Fruit fly (Drosophila melanogaster) whole organism, embryonic: ENCODE data around the gene CG12056.

Experiments
- Aef1 ChIP-seq: fragments of 200-800 bp; sonication (Bioruptor generic); IDR thresholded peaks from 3 replicates; pipeline ENCODE4 v1.3.6; 2022; ENCODE audit warnings: missing biosample characterization, missing genetic modification characterization
- Atf6 ChIP-seq: fragments of 200-800 bp; sonication (Bioruptor generic); IDR thresholded peaks from 2 replicates; pipeline ENCODE4 v1.3.6; 2022; ENCODE audit warnings: missing biosample characterization, missing genetic modification characterization
- CG10431 ChIP-seq: fragments of 200-800 bp; sonication (Bioruptor generic); optimal IDR thresholded peaks from 3 replicates; lab custom pipeline; 2018; ENCODE audit warnings: missing biosample characterization, mild to moderate bottlenecking, missing genetic modification characterization
- CG10654 ChIP-seq: fragments of 200-800 bp; sonication (Bioruptor generic); optimal IDR thresholded peaks from 2 replicates; lab custom pipeline; 2016; ENCODE audit warnings: missing biosample characterization, missing genetic modification characterization
- CG11560 ChIP-seq: fragments of 200-800 bp; sonication (Bioruptor generic); IDR thresholded peaks from 3 replicates; pipeline ENCODE4 v1.3.6; 2022; ENCODE audit warnings: missing biosample characterization, missing genetic modification characterization
- CG11695 ChIP-seq: fragments of 200-800 bp; sonication (Bioruptor generic); IDR thresholded peaks from 3 replicates; pipeline ENCODE4 v1.3.6; 2022; ENCODE audit warnings: missing biosample characterization, missing genetic modification characterization
- CG11696 ChIP-seq: fragments of 200-800 bp; sonication (Bioruptor generic); IDR thresholded peaks from 2 replicates; pipeline ENCODE4 v1.3.6; 2022; ENCODE audit warnings: missing biosample characterization, missing genetic modification characterization
- CG12236 ChIP-seq: fragments of 200-800 bp; sonication (Bioruptor generic); optimal IDR thresholded peaks from 2 replicates; lab custom pipeline; 2016; ENCODE audit warnings: missing biosample characterization, missing genetic modification characterization
- CG12391 ChIP-seq: fragments of 200-800 bp; sonication (Bioruptor generic); optimal IDR thresholded peaks from 3 replicates; lab custom pipeline; 2018; ENCODE audit warnings: missing biosample characterization, mild to moderate bottlenecking, missing genetic modification characterization, moderate library complexity
- CG12659 ChIP-seq: fragments of 200-800 bp; sonication (Bioruptor generic); optimal IDR thresholded peaks from 3 replicates; lab custom pipeline; 2017; ENCODE audit warnings: mild to moderate bottlenecking, missing biosample characterization, missing genetic modification reagents, missing genetic modification characterization
- CG12942 ChIP-seq: fragments of 200-800 bp; sonication (Bioruptor generic); optimal IDR thresholded peaks from 3 replicates; lab custom pipeline; 2016; ENCODE audit warnings: missing biosample characterization, missing genetic modification characterization
- CG13296 ChIP-seq: fragments of 200-800 bp; sonication (Bioruptor generic); optimal IDR thresholded peaks from 3 replicates; lab custom pipeline; 2018; ENCODE audit warnings: missing biosample characterization, mild to moderate bottlenecking, missing genetic modification characterization
- CG14014 ChIP-seq: fragments of 200-800 bp; sonication (Bioruptor generic); IDR thresholded peaks from 2 replicates; pipeline ENCODE4 v1.3.6; 2022; ENCODE audit warnings: missing biosample characterization, missing genetic modification characterization
- CG14667 ChIP-seq: fragments of 200-800 bp; sonication (Bioruptor generic); IDR thresholded peaks from 2 replicates; pipeline ENCODE4 v1.3.6; 2022; ENCODE audit warnings: missing biosample characterization, missing genetic modification characterization
- CG14965 ChIP-seq: fragments of 200-800 bp; sonication (Bioruptor generic); optimal IDR thresholded peaks from 2 replicates; lab custom pipeline; 2016; ENCODE audit warnings: missing biosample characterization, missing genetic modification characterization, borderline replicate concordance
- CG15269 ChIP-seq: fragments of 200-800 bp; sonication (Bioruptor generic); optimal IDR thresholded peaks from 2 replicates; lab custom pipeline; 2018; ENCODE audit warnings: missing biosample characterization, mild to moderate bottlenecking, missing genetic modification characterization, moderate library complexity
- CG1602 ChIP-seq: fragments of 200-800 bp; sonication (Bioruptor generic); optimal IDR thresholded peaks from 3 replicates; lab custom pipeline; 2016; ENCODE audit warnings: missing biosample characterization, missing genetic modification characterization
- CG16779 ChIP-seq: fragments of 200-800 bp; sonication (Bioruptor generic); IDR thresholded peaks from 2 replicates; pipeline ENCODE4 v1.3.6; 2022; ENCODE audit warnings: missing biosample characterization, missing genetic modification characterization
- CG16863 ChIP-seq: fragments of 200-800 bp; sonication (Bioruptor generic); optimal IDR thresholded peaks from 3 replicates; lab custom pipeline; 2016; ENCODE audit warnings: missing biosample characterization, missing genetic modification characterization
- CG1832 ChIP-seq: fragments of 200-800 bp; sonication (Bioruptor generic); optimal IDR thresholded peaks from 2 replicates; lab custom pipeline; 2017; ENCODE audit warnings: missing biosample characterization, mild to moderate bottlenecking, missing genetic modification characterization, inconsistent platforms
- CG2116 ChIP-seq: fragments of 200-800 bp; sonication (Bioruptor generic); optimal IDR thresholded peaks from 3 replicates; lab custom pipeline; 2018; ENCODE audit warnings: missing biosample characterization, mild to moderate bottlenecking, missing genetic modification characterization
- CG32532 ChIP-seq: fragments of 200-800 bp; sonication (Bioruptor generic); IDR thresholded peaks from 2 replicates; pipeline ENCODE4 v1.3.6; 2022; ENCODE audit warnings: missing biosample characterization, missing genetic modification characterization
- CG3407 ChIP-seq: fragments of 200-800 bp; sonication (Bioruptor generic); optimal IDR thresholded peaks from 2 replicates; lab custom pipeline; 2018; ENCODE audit warnings: missing biosample characterization, mild to moderate bottlenecking, missing genetic modification characterization
- CG34224 ChIP-seq: fragments of 200-800 bp; sonication (Bioruptor generic); IDR thresholded peaks from 3 replicates; pipeline ENCODE4 v1.3.6; 2022; ENCODE audit warnings: missing biosample characterization, missing genetic modification characterization; ENCODE audit not compliant: partially characterized antibody
- CG34376 ChIP-seq: fragments of 200-800 bp; sonication (Bioruptor generic); optimal IDR thresholded peaks from 2 replicates; lab custom pipeline; 2018; ENCODE audit warnings: missing biosample characterization, mild to moderate bottlenecking, missing genetic modification characterization
- CG4282 ChIP-seq: fragments of 200-800 bp; sonication (Bioruptor generic); optimal IDR thresholded peaks from 2 replicates; lab custom pipeline; 2016; ENCODE audit warnings: missing biosample characterization, missing genetic modification characterization
- CG4328 ChIP-seq: fragments of 200-800 bp; sonication (Bioruptor generic); optimal IDR thresholded peaks from 3 replicates; lab custom pipeline; 2017; ENCODE audit warnings: missing biosample characterization, missing genetic modification reagents, missing genetic modification characterization
- CG4854 ChIP-seq: fragments of 200-800 bp; sonication (Bioruptor generic); optimal IDR thresholded peaks from 2 replicates; lab custom pipeline; 2016; ENCODE audit warnings: missing biosample characterization, missing genetic modification characterization, inconsistent platforms
- CG5953 ChIP-seq: fragments of 200-800 bp; sonication (Bioruptor generic); IDR thresholded peaks from 2 replicates; pipeline ENCODE4 v1.3.6; 2022; ENCODE audit warnings: missing biosample characterization, missing genetic modification characterization
- CG6689 ChIP-seq: fragments of 200-800 bp; sonication (Bioruptor generic); IDR thresholded peaks from 2 replicates; pipeline ENCODE4 v1.3.6; 2022; ENCODE audit warnings: missing biosample characterization, missing genetic modification characterization
- CG7928 ChIP-seq: fragments of 200-800 bp; sonication (Bioruptor generic); optimal IDR thresholded peaks from 2 replicates; lab custom pipeline; 2017; ENCODE audit warnings: missing biosample characterization, mild to moderate bottlenecking, missing genetic modification characterization
- CG9797 ChIP-seq: fragments of 200-800 bp; sonication (Bioruptor generic); optimal IDR thresholded peaks from 3 replicates; lab custom pipeline; 2018; ENCODE audit warnings: missing biosample characterization, mild to moderate bottlenecking, missing genetic modification characterization
- Dbx ChIP-seq: fragments of 200-800 bp; sonication (Bioruptor generic); IDR thresholded peaks from 3 replicates; pipeline ENCODE4 v1.3.6; 2022; ENCODE audit warnings: missing biosample characterization, missing genetic modification characterization
- Eip74EF ChIP-seq, 2 experiments: fragments of 200-800 bp in 1 of 2; fragments of >200 bp in 1 of 2; sonication (Bioruptor generic) in 1 of 2; optimal IDR thresholded peaks; 2 replicates each; lab custom pipeline; 2017 to 2019; ENCODE audit warnings: missing biosample characterization in 2 of 2, missing genetic modification characterization in 2 of 2, mild to moderate bottlenecking in 1 of 2, moderate library complexity in 1 of 2
- MBD-R2 ChIP-seq: fragments of 200-800 bp; sonication (Bioruptor generic); IDR thresholded peaks from 2 replicates; pipeline ENCODE4 v1.3.6; 2022; ENCODE audit warnings: missing biosample characterization, missing genetic modification characterization
- PHDP ChIP-seq: fragments of 200-800 bp; sonication (Bioruptor generic); optimal IDR thresholded peaks from 3 replicates; lab custom pipeline; 2018; ENCODE audit warnings: missing biosample characterization, mild to moderate bottlenecking, missing genetic modification characterization, moderate library complexity
- Sin3A ChIP-seq: fragments of >200 bp; optimal IDR thresholded peaks from 2 replicates; lab custom pipeline; 2018
- Tbp ChIP-seq: fragments of >200 bp; optimal IDR thresholded peaks from 2 replicates; lab custom pipeline; 2018; ENCODE audit warnings: missing biosample characterization, missing genetic modification characterization
- Xrp1 ChIP-seq: fragments of 200-800 bp; sonication (Bioruptor generic); IDR thresholded peaks from 2 replicates; pipeline ENCODE4 v1.3.6; 2022; ENCODE audit warnings: missing biosample characterization, missing genetic modification characterization
- abd-A ChIP-seq: fragments of 200-800 bp; sonication (Bioruptor generic); optimal IDR thresholded peaks from 3 replicates; lab custom pipeline; 2019; ENCODE audit warnings: missing biosample characterization, mild to moderate bottlenecking, missing genetic modification characterization, moderate library complexity
- amos ChIP-seq: fragments of 200-800 bp; sonication (Bioruptor generic); IDR thresholded peaks from 2 replicates; pipeline ENCODE4 v1.3.6; 2022; ENCODE audit warnings: missing biosample characterization, missing genetic modification characterization; ENCODE audit not compliant: partially characterized antibody
- aop ChIP-seq: fragments of 200-800 bp; sonication (Bioruptor generic); IDR thresholded peaks from 2 replicates; pipeline ENCODE4 v1.3.6; 2022; ENCODE audit warnings: missing biosample characterization, missing genetic modification characterization
- cato ChIP-seq: fragments of 200-800 bp; sonication (Bioruptor generic); optimal IDR thresholded peaks from 2 replicates; lab custom pipeline; 2016; ENCODE audit warnings: missing biosample characterization, missing genetic modification characterization, borderline replicate concordance
- crc ChIP-seq: fragments of 200-800 bp; sonication (Bioruptor generic); optimal IDR thresholded peaks from 2 replicates; lab custom pipeline; 2016; ENCODE audit warnings: missing biosample characterization, missing genetic modification characterization
- croc ChIP-seq: fragments of 200-800 bp; sonication (Bioruptor generic); conservative IDR thresholded peaks from 3 replicates; pipeline ENCODE4 v1.3.6; 2022; ENCODE audit warnings: missing biosample characterization, missing genetic modification characterization
- dmrt99B ChIP-seq: fragments of 200-800 bp; sonication (Bioruptor generic); optimal IDR thresholded peaks from 2 replicates; lab custom pipeline; 2018; ENCODE audit warnings: missing biosample characterization, mild to moderate bottlenecking, missing genetic modification characterization, moderate library complexity
- dpn ChIP-seq, 2 experiments: fragments of 200-800 bp; sonication (Bioruptor generic); optimal IDR thresholded peaks; 3 replicates each; lab custom pipeline; 2016; ENCODE audit warnings: missing biosample characterization in 2 of 2, missing genetic modification characterization in 2 of 2
- sc ChIP-seq, 3 experiments: fragments of >200 bp in 2 of 3; fragments of 200-800 bp in 1 of 3; sonication (Bioruptor generic) in 1 of 3; optimal IDR thresholded peaks; 2 replicates in 2 of 3; 3 replicates in 1 of 3; lab custom pipeline; 2017; ENCODE audit warnings: mild to moderate bottlenecking in 1 of 3, missing biosample characterization in 1 of 3, missing genetic modification characterization in 1 of 3, missing genetic modification reagents in 1 of 3
- schlank ChIP-seq: fragments of 200-800 bp; sonication (Bioruptor generic); optimal IDR thresholded peaks from 2 replicates; lab custom pipeline; 2018; ENCODE audit warnings: missing biosample characterization, mild to moderate bottlenecking, missing genetic modification characterization
- twi ChIP-seq: fragments of 200-800 bp; optimal IDR thresholded peaks from 2 replicates; lab custom pipeline; 2019; ENCODE audit warnings: missing biosample characterization, mild to moderate bottlenecking, missing genetic modification characterization, moderate library complexity

CG12056 gene

DNA sequence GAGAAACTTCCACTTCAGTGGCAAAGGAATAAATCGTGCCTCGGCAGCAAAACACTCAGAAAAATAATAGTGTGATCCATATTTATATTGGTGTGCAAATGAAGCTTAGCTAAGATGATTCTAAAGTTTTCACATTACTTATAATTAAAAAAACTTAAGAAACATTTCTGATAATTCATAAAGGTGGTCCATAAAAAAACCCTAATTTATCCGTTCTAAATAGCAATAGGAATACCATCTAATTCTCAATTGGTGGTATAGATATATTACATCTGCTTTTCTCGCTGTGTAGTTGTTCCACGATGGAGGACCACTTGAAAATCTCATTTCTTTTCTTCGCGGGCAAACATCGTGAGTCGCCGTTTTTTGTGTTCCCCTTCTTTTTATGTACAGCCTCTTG is 37.3 kb upstream of the CG12056 start (continued):
- TF ChIP-seq CG12391 (tag; lab: Kevin White, UChicago) = peak; percentile 59
- TF ChIP-seq Sin3A (lab: Kevin White, UChicago) = no peak
- TF ChIP-seq CG2116 (GFP tag; lab: Kevin White, UChicago) = peak; percentile 9
- TF ChIP-seq CG34376 = no peak
- TF ChIP-seq CG1832 = no peak
- no peak for TF ChIP-seq CG11696
- TF ChIP-seq CG11695 (GFP tag; lab: Robert Waterston, UW) = no peak
- peak; percentile 61 for TF ChIP-seq Xrp1 (GFP tag; lab: Robert Waterston, UW)
- peak; percentile 73 for TF ChIP-seq dmrt99B
- TF ChIP-seq CG34224 (GFP tag; lab: Robert Waterston, UW) = no peak
- TF ChIP-seq CG4328 (GFP tag; lab: Kevin White, UChicago) = peak; percentile 63
- TF ChIP-seq CG14667 (GFP tag; lab: Robert Waterston, UW) = no peak
- no peak for TF ChIP-seq CG5953 (GFP tag; lab: Robert Waterston, UW)
- no peak for TF ChIP-seq CG16779
- TF ChIP-seq Aef1 (GFP tag; lab: Robert Waterston, UW) = peak; percentile 40; the same call in 1 of the 3 replicates
- no peak for TF ChIP-seq CG4282 (GFP tag; lab: Kevin White, UChicago)
- TF ChIP-seq CG15269 (tag; lab: Kevin White, UChicago) = peak; percentile 62
- TF ChIP-seq Tbp (GFP tag; lab: Kevin White, UChicago) = no peak
- peak in 1 of 2 experiments; percentile 17 for TF ChIP-seq Eip74EF (GFP tag; optimal IDR thresholded peaks at IDR 0.05; lab: Kevin White, UChicago)
- TF ChIP-seq amos (GFP tag; lab: Robert Waterston, UW) = no peak
- no peak for TF ChIP-seq schlank (tag; lab: Kevin White, UChicago)
- peak; percentile 38 for TF ChIP-seq CG10654 (GFP tag; lab: Kevin White, UChicago)
- TF ChIP-seq CG12236 (GFP tag; lab: Kevin White, UChicago) = no peak
- no peak for TF ChIP-seq CG3407 (GFP tag; lab: Kevin White, UChicago)
- TF ChIP-seq CG6689 (GFP tag; lab: Robert Waterston, UW) = no peak; the same call in none of the 2 replicates
- no peak for TF ChIP-seq CG11560 (tag; lab: Robert Waterston, UW)
- TF ChIP-seq cato (GFP tag; lab: Kevin White, UChicago) = peak; percentile 7
- TF ChIP-seq PHDP (tag; lab: Kevin White, UChicago) = peak; percentile 47
- no peak for TF ChIP-seq CG9797 (GFP tag; lab: Kevin White, UChicago)
- TF ChIP-seq CG4854 (GFP tag; lab: Kevin White, UChicago) = peak; percentile 17
- no peak for TF ChIP-seq twi (tag; lab: Kevin White, UChicago)
- TF ChIP-seq CG10431 (GFP tag; lab: Kevin White, UChicago) = peak; percentile 15
- no peak for TF ChIP-seq MBD-R2 (GFP tag; lab: Robert Waterston, UW)
- peak; percentile 3 for TF ChIP-seq crc
- TF ChIP-seq CG14014 (GFP tag; lab: Robert Waterston, UW) = no peak
- TF ChIP-seq Dbx (GFP tag; lab: Robert Waterston, UW) = peak; percentile 50; the same call in 1 of the 3 replicates
- TF ChIP-seq aop = no peak
- TF ChIP-seq CG14965 (GFP tag; lab: Kevin White, UChicago) = no peak
- TF ChIP-seq CG12942 (GFP tag; lab: Kevin White, UChicago) = no peak
- peak; percentile 39; the same call in 1 of the 2 replicates for TF ChIP-seq Atf6
- TF ChIP-seq CG13296 (GFP tag; lab: Kevin White, UChicago) = peak; percentile 62
- TF ChIP-seq abd-A (tag; lab: Kevin White, UChicago) = no peak
- TF ChIP-seq CG32532 = peak; percentile 63
- TF ChIP-seq croc (GFP tag; lab: Robert Waterston, UW) = no peak
- TF ChIP-seq CG16863 = peak; percentile 36
- TF ChIP-seq sc (optimal IDR thresholded peaks at IDR 0.05; lab: Kevin White, UChicago) = no peak
- TF ChIP-seq sc (GFP tag; optimal IDR thresholded peaks at IDR 0.05; lab: Kevin White, UChicago) = no peak
- TF ChIP-seq dpn (GFP tag; optimal IDR thresholded peaks at IDR 0.05; lab: Kevin White, UChicago) = peak in 1 of 2 experiments; percentile 45
- TF ChIP-seq CG1602 (GFP tag; lab: Kevin White, UChicago) = no peak
- peak; percentile 10 for TF ChIP-seq CG12659 (GFP tag; lab: Kevin White, UChicago)
- no peak for TF ChIP-seq CG7928
